Fruit fly (Drosophila melanogaster) whole organism: ENCODE results near the gene Eato.

ENCODE experiments used
- CG8478 ChIP-seq: fragments of >200 bp; optimal IDR thresholded peaks from 2 replicates; lab custom pipeline; 2018; ENCODE audit warnings: inconsistent platforms
- Dll ChIP-seq: fragments of >200 bp; optimal IDR thresholded peaks from 2 replicates; lab custom pipeline; 2017
- EcR ChIP-seq, 2 experiments: fragments of >200 bp; optimal IDR thresholded peaks; 2 replicates each; lab custom pipeline; 2017; ENCODE audit warnings: missing biosample characterization in 2 of 2, missing genetic modification characterization in 2 of 2, missing genetic modification reagents in 2 of 2
- pan ChIP-seq: fragments of >200 bp; optimal IDR thresholded peaks from 2 replicates; lab custom pipeline; 2017
- psq ChIP-seq: fragments of >200 bp; optimal IDR thresholded peaks from 2 replicates; lab custom pipeline; 2017
- usp ChIP-seq: fragments of >200 bp; optimal IDR thresholded peaks from 2 replicates; lab custom pipeline; 2017; ENCODE audit warnings: missing biosample characterization, missing genetic modification characterization, mixed read lengths

Gene Eato

DNA sequence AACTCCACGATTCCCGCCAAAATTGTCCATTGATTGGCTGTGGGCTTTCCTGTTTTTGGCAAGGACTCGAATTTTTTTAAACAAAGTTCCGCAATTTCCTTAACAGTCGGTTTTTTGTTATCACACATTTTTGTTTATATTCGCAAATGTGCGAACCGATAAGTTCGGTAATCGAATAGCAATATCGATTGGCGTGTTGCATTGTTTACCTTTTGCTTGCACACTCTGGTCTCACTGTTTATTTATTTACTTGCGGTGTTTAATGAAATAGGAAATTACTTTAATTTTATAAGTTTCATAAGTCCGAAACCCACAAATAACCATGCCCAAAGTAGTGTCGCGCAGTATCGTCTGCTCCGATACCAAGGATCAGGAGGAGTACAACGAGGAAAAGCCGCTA lies 27.4 kb downstream of the Eato start, which contains the start of the genes Adat1 and CG16865:
Adat1 (minus strand) TSS at position 152 of the 400 bp plus-strand sequence.
CG16865 (plus strand) TSS at position 200 of the 400 bp plus-strand sequence.
- TF ChIP-seq EcR (GFP tag; optimal IDR thresholded peaks at IDR 0.05; lab: Kevin White, UChicago) (no peak), pan (lab: Kevin White, UChicago) (no peak), Dll (no peak), CG8478 (lab: Kevin White, UChicago) (no peak), psq (lab: Kevin White, UChicago) (no peak), usp (no peak)

DNA sequence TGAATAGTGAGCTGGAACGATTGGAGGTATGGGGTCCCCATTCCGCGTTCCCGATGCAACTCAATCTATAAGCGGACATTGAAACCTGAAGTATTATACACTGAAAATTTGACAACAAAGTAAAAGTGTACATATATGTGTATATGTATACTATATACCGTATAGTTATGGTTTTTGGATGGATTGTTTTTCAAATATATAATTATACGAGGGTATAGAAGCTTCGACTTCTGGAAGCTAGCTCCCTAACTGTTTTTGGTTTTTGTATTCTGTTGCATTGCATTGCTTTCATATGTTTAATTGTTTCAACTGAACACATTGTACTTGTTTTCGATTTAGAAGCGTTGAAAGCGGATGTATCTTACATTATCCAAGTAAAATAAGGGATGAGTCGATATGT lies 29.3 kb downstream of the Eato start, which contains the start of gene CG16888:
CG16888 (minus strand) TSS at position 101 of the 400 bp plus-strand sequence.
- TF ChIP-seq psq (lab: Kevin White, UChicago) (no peak), pan (lab: Kevin White, UChicago) (no peak), EcR (GFP tag; optimal IDR thresholded peaks at IDR 0.05; lab: Kevin White, UChicago) (no peak), usp (no peak), Dll (no peak), CG8478 (lab: Kevin White, UChicago) (no peak)

DNA sequence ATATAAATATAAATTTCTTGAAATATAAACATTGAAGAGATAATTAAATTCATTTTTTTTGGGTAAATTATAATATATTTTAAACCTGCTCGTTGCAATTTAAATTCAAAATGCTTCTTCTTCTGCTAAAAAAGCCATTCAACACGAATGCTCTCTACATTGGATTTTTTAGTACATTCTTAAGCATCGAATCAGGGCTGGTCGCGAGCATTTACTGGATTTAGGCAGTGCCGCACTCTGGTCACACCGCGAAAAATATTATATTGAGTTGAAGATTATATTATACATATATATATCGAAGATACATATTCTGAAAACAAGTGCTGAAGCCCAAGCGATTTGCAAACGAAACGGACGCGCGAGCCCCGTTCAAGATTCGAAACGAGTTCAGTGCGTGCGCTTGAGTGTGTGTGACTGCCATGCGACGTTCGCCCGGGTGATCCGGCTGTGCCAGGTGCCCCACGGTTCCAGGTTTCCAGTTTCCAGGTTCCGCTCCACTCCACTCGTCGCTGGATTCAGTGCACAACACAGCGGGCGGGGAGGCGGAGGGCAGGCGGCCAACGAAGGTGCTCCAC lies 29.8 kb downstream of the Eato start, which contains the start of gene Sos:
Sos (plus strand) TSS at position 213 of the 575 bp plus-strand sequence.
- TF ChIP-seq Dll (no peak), psq (lab: Kevin White, UChicago) (no peak), usp (no peak), CG8478 (lab: Kevin White, UChicago) (no peak), EcR (GFP tag; optimal IDR thresholded peaks at IDR 0.05; lab: Kevin White, UChicago) (no peak), pan (lab: Kevin White, UChicago) (no peak)

DNA sequence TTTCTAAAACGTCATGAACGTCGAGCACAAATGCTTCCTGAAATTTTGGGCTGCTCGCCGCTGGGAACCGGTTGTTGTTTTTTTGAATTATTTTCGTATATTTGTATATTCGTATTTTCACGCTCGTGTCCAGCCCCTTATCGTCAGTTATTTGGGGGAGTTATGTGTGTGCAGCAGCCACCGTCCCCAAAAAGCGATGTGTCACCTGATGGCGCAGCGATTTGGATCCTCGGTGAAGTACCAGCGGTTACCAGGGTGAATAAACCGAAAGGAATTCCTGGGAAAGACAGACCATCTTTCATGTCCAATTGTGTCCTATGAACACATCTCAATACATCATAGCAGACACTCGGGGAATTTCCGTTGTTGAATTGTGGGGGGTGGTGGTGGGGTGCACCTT lies 36.3 kb downstream of the Eato start:
- TF ChIP-seq EcR (GFP tag; optimal IDR thresholded peaks at IDR 0.05; lab: Kevin White, UChicago) (no peak), usp (no peak), Dll (no peak), psq (lab: Kevin White, UChicago) (no peak), CG8478 (lab: Kevin White, UChicago) (no peak), pan (lab: Kevin White, UChicago) (no peak)

DNA sequence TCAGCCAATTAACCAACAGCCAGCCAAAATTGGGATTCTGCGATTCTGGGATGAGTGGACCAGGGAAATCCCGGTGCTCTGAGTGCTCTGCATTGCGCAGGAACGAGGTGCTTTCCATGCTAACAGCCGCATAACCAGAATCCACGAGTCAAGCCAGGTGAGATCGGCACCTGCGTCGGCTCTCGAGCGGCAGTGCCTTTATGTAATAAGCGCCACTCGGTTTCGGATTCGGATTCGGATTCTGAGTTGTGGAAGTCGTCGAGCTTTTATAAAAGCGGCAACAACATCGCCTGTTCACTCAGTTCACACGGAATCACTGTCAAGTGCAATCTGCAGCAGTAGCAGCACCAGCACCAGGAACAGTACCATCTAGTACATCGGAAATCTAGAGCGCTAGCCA lies 37.1 kb downstream of the Eato start, which contains the start of gene b:
b (plus strand) TSS at position 301 of the 400 bp plus-strand sequence.
- no peak for TF ChIP-seq CG8478 (lab: Kevin White, UChicago)
- TF ChIP-seq pan (lab: Kevin White, UChicago): no peak
- TF ChIP-seq psq (lab: Kevin White, UChicago): no peak
- no peak for TF ChIP-seq EcR (GFP tag; optimal IDR thresholded peaks at IDR 0.05; lab: Kevin White, UChicago)
- no peak for TF ChIP-seq usp

DNA sequence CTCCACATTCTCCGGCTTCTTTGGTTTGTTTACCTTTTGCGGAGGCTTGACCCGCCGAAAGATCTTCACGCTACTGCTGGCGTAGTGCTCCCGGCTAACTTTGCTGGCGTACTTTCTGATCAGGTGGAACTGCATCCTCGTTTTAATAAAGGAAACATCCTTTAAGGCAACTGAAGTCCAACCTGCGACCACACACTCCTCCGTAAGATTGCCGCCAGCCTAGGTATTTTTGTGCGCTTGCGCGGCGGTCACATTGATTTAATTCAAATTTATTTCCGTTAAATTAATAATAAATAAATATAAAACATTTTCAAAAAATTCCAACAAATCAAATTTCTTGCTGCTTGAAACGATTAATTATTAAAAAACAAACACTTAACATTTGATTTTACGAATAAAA lies 43.7 kb downstream of the Eato start, which contains the start of gene PolG1:
PolG1 (minus strand) TSS at position 216 of the 400 bp plus-strand sequence.
- no peak for TF ChIP-seq pan (lab: Kevin White, UChicago)
- TF ChIP-seq psq (lab: Kevin White, UChicago): no peak
- TF ChIP-seq Dll: no peak
- no peak for TF ChIP-seq EcR (GFP tag; optimal IDR thresholded peaks at IDR 0.05; lab: Kevin White, UChicago)
- no peak for TF ChIP-seq CG8478 (lab: Kevin White, UChicago)
- no peak for TF ChIP-seq usp

DNA sequence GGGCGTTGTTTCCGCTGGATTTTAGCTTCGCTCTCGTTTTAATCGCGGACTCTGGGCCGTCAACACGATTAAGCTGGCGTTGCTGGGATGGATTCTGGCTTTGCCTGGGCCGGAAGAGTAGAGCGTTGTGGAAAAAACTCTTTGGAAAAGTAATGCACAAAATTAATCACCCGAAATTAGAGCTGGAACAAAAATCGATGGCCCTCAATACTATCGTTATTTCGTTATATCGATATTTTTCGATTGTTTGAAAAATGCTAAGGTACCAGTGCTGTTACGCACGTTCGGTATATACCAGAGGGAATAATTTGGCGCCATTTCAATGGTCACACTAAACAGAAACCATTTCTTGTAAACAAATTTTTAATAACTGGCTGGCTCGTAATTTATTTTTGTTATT lies 45.7 kb downstream of the Eato start, which contains the start of the genes Arpc1 and Orc5:
Arpc1 (minus strand) TSS at position 202 of the 400 bp plus-strand sequence.
Orc5 (plus strand) TSS at position 298 of the 400 bp plus-strand sequence.
- TF ChIP-seq Dll: no peak
- no peak for TF ChIP-seq pan (lab: Kevin White, UChicago)
- TF ChIP-seq usp: no peak
- TF ChIP-seq CG8478 (lab: Kevin White, UChicago): no peak
- no peak for TF ChIP-seq psq (lab: Kevin White, UChicago)
- TF ChIP-seq EcR (GFP tag; optimal IDR thresholded peaks at IDR 0.05; lab: Kevin White, UChicago): no peak

DNA sequence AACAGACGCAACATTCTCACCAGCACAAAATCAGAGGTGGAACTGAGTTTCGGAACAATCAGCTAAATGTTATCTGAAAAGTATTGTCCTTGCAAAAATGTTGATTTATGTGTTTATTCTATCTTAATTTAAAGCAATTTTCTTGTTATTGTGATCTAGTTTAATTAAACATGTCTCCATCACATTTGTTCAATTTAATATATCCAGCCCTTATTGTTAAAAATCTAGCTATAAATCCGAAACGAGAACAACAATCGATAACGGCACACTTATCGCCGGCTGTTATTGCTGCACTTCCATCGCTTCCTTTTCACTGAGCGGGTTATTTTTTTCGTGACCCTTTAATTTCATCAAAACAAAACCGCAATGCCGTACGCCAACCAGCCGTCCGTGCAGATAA lies 49.2 kb downstream of the Eato start, which contains the start of the genes GatC, PolG2 and Polr2C:
GatC (minus strand) TSS at position 48 of the 400 bp plus-strand sequence.
PolG2 (minus strand) TSS at position 48 of the 400 bp plus-strand sequence.
Polr2C (plus strand) TSS at position 280 of the 400 bp plus-strand sequence.
- TF ChIP-seq psq (lab: Kevin White, UChicago): no peak
- TF ChIP-seq CG8478 (lab: Kevin White, UChicago): no peak
- no peak for TF ChIP-seq EcR (GFP tag; optimal IDR thresholded peaks at IDR 0.05; lab: Kevin White, UChicago)
- TF ChIP-seq Dll: no peak
- no peak for TF ChIP-seq pan (lab: Kevin White, UChicago)
- no peak for TF ChIP-seq usp

DNA sequence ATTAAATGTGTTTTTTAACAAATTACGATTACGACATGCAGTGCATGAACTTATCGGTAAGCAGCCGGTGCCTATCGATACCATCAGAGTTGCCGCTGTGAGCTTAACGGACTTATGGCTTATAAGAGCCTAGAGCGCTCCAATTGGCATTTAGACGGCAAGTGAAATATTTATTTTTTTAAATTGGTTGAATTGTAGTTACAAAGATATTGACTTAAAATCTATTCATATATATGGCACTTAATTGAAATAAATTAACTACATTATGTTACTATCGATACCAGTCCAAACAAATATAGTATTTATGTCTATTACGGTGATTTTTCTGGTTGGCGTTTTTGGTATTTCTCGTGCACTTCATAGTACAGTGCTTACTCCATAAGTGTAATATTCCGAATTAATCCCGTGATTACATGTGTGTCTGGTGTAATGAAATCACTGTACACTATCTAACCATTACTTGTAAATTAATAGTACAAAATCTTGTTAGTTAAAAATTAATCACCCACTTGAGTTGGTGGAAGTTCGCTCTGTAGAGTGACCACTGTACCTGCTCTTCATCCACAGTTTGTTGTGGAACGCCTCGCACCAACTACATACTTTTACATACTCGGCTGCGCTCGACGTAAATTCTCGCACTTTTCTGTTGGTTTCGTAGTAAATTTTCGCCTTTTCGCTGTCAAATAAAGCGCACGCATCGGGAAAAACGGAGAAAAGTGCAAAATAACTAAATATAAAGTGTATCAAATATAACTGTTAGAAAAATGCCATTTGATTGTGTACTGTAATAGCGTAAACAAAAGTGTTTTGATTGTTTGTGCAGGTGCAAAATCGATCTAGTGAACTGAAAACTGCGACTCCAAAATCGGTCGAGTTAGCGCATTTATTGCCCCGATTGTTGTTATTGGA lies 51.4 kb downstream of the Eato start, which contains the start of the genes mRpS23 and CenG1A:
mRpS23 (minus strand) TSS at position 71 of the 909 bp plus-strand sequence.
CenG1A (plus strand) TSS at position 563 of the 909 bp plus-strand sequence.
- TF ChIP-seq usp (no peak), pan (lab: Kevin White, UChicago) (no peak), EcR (GFP tag; optimal IDR thresholded peaks at IDR 0.05; lab: Kevin White, UChicago) (no peak), Dll (no peak)

DNA sequence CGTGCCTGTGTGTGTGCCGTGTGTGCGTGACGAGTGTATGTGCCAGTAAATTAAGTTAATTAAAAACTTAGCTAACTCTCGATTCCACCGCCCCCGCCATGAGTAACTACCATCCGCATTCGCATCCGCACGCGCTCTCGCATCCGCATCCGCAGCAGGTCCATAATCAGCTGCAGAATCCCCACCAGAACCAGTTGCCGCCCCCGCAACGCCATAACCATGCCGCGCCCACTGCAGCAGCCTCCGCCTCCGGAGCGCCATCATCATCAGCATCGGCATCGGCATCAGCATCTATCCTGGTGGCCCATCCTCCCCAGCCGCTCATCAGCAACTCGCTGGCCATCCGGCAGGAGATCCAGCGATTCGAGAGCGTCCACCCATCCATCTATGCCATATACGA lies 52.1 kb downstream of the Eato start:
- no peak for TF ChIP-seq Dll
- no peak for TF ChIP-seq CG8478 (lab: Kevin White, UChicago)

DNA sequence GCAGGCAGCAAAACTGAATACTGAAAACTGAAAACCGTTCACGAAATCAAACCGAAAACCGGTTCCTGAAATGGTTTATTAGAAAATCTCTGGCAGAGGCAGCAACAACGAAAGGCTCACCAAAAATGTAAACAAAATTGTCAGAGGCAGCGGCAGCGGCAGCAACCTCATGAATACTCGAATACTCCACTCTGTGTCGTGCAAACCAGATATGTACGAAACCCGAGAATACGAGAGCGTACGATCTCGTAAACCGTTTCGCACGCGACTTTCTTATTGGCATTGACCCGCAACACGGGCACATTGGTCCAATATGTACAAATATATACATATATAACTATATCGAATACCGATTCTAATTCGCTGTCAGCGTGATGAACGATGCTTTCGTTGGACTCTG lies 53.7 kb downstream of the Eato start:
- TF ChIP-seq usp (no peak), CG8478 (lab: Kevin White, UChicago) (no peak), psq (lab: Kevin White, UChicago) (no peak), pan (lab: Kevin White, UChicago) (no peak)
